Worm (Caenorhabditis elegans): ENCODE results near the gene col-101.

- no peak for TF ChIP-seq ref-1 (GFP tag; conservative IDR thresholded peaks at IDR 0.05)
- no peak for TF ChIP-seq med-1 (GFP tag; optimal IDR thresholded peaks at IDR 0.05; ENCODE audit: insufficient read depth)
- no peak for TF ChIP-seq flt-1 (GFP tag; IDR thresholded peaks at IDR 0.05)
- TF ChIP-seq ztf-29 (GFP tag; IDR thresholded peaks at IDR 0.05), result no peak
- no peak for TF ChIP-seq klf-2 (GFP tag; conservative IDR thresholded peaks at IDR 0.05)
- TF ChIP-seq cog-1 (tag; optimal IDR thresholded peaks at IDR 0.05), result no peak
- no peak for TF ChIP-seq tab-1 (GFP tag; IDR thresholded peaks at IDR 0.05)
- no peak for TF ChIP-seq T22C8.4 (GFP tag; IDR thresholded peaks at IDR 0.05)
These were observed 6.4 kb downstream of the col-101 start, which contains the start of gene dsc-4 for ce11 chrIV:320380-320779.
